Fruit fly (Drosophila melanogaster) whole organism, embryonic: Measurements from ENCODE around the gene CG8326.
A peak's percentile ranks its signal among the peaks of the same experiment; 100 is the strongest.

ENCODE experiments used
- BEAF-32 ChIP-seq: fragments of 200-800 bp; sonication (Bioruptor generic); optimal IDR thresholded peaks from 3 replicates; lab custom pipeline; 2017; ENCODE audit warnings: missing biosample characterization, missing genetic modification characterization, mild to moderate bottlenecking, moderate library complexity, missing genetic modification reagents
- Bteb2 ChIP-seq: fragments of 200-800 bp; sonication (Bioruptor generic); optimal IDR thresholded peaks from 2 replicates; lab custom pipeline; 2016; ENCODE audit warnings: missing biosample characterization, missing genetic modification characterization
- CG11695 ChIP-seq: fragments of 200-800 bp; sonication (Bioruptor generic); IDR thresholded peaks from 3 replicates; pipeline ENCODE4 v1.3.6; 2022; ENCODE audit warnings: missing biosample characterization, missing genetic modification characterization
- CG11723 ChIP-seq: fragments of 200-800 bp; sonication (Bioruptor generic); optimal IDR thresholded peaks from 2 replicates; lab custom pipeline; 2017; ENCODE audit warnings: missing biosample characterization, mild to moderate bottlenecking, missing genetic modification characterization
- CG13894 ChIP-seq: fragments of 200-800 bp; sonication (Bioruptor generic); optimal IDR thresholded peaks from 3 replicates; lab custom pipeline; 2018; ENCODE audit warnings: missing biosample characterization, mild to moderate bottlenecking, missing genetic modification characterization, moderate library complexity
- CG15011 ChIP-seq: fragments of 200-800 bp; sonication (Bioruptor generic); optimal IDR thresholded peaks from 3 replicates; lab custom pipeline; 2018; ENCODE audit warnings: missing biosample characterization, mild to moderate bottlenecking, missing genetic modification characterization
- CG17612 ChIP-seq: fragments of 200-800 bp; sonication (Bioruptor generic); IDR thresholded peaks from 2 replicates; pipeline ENCODE4 v1.3.6; 2022; ENCODE audit warnings: missing biosample characterization, missing genetic modification characterization
- CG30020 ChIP-seq: fragments of 200-800 bp; optimal IDR thresholded peaks from 2 replicates; lab custom pipeline; 2019; ENCODE audit warnings: missing biosample characterization, mild to moderate bottlenecking, missing genetic modification characterization, moderate library complexity
- CG30431 ChIP-seq: fragments of 200-800 bp; sonication (Bioruptor generic); optimal IDR thresholded peaks from 2 replicates; lab custom pipeline; 2017; ENCODE audit warnings: missing biosample characterization, missing genetic modification characterization
- CG32772 ChIP-seq: fragments of 200-800 bp; sonication (Bioruptor generic); IDR thresholded peaks from 2 replicates; pipeline ENCODE4 v1.3.6; 2022; ENCODE audit warnings: missing biosample characterization, missing genetic modification characterization
- CG3407 ChIP-seq: fragments of 200-800 bp; sonication (Bioruptor generic); optimal IDR thresholded peaks from 2 replicates; lab custom pipeline; 2018; ENCODE audit warnings: missing biosample characterization, mild to moderate bottlenecking, missing genetic modification characterization
- CG3995 ChIP-seq: fragments of 200-800 bp; sonication (Bioruptor generic); optimal IDR thresholded peaks from 3 replicates; lab custom pipeline; 2016; ENCODE audit warnings: missing biosample characterization, missing genetic modification characterization
- CG4328 ChIP-seq: fragments of 200-800 bp; sonication (Bioruptor generic); optimal IDR thresholded peaks from 3 replicates; lab custom pipeline; 2017; ENCODE audit warnings: missing biosample characterization, missing genetic modification reagents, missing genetic modification characterization
- CG4617 ChIP-seq: fragments of 200-800 bp; sonication (Bioruptor generic); optimal IDR thresholded peaks from 3 replicates; lab custom pipeline; 2016; ENCODE audit warnings: missing biosample characterization, missing genetic modification characterization, borderline replicate concordance
- CG6791 ChIP-seq: fragments of 200-800 bp; sonication (Bioruptor generic); IDR thresholded peaks from 3 replicates; pipeline ENCODE4 v1.3.6; 2022; ENCODE audit warnings: missing biosample characterization, missing genetic modification characterization; ENCODE audit not compliant: partially characterized antibody
- CkIIα-i1 ChIP-seq: fragments of 200-800 bp; sonication (Bioruptor generic); IDR thresholded peaks from 2 replicates; pipeline ENCODE4 v1.3.6; 2022; ENCODE audit warnings: missing biosample characterization, missing genetic modification characterization
- CrebB ChIP-seq: fragments of 200-800 bp; sonication (Bioruptor generic); optimal IDR thresholded peaks from 3 replicates; lab custom pipeline; 2018; ENCODE audit warnings: missing biosample characterization, mild to moderate bottlenecking, missing genetic modification characterization
- D19A ChIP-seq: fragments of 200-800 bp; optimal IDR thresholded peaks from 3 replicates; lab custom pipeline; 2019; ENCODE audit warnings: missing biosample characterization, mild to moderate bottlenecking, missing genetic modification characterization, moderate library complexity
- Dad ChIP-seq: fragments of 200-800 bp; sonication (Bioruptor generic); optimal IDR thresholded peaks from 3 replicates; lab custom pipeline; 2016; ENCODE audit warnings: missing biosample characterization, missing genetic modification characterization
- Dref ChIP-seq: fragments of 200-800 bp; sonication (Bioruptor generic); IDR thresholded peaks from 2 replicates; pipeline ENCODE4 v1.3.6; 2022; ENCODE audit warnings: missing biosample characterization, missing genetic modification characterization
- Ets97D ChIP-seq: fragments of 200-800 bp; sonication (Bioruptor generic); optimal IDR thresholded peaks from 3 replicates; lab custom pipeline; 2016; ENCODE audit warnings: missing biosample characterization, missing genetic modification characterization
- Lhr ChIP-seq: fragments of 200-800 bp; sonication (Bioruptor generic); optimal IDR thresholded peaks from 3 replicates; lab custom pipeline; 2017; ENCODE audit warnings: mild to moderate bottlenecking, missing biosample characterization, missing genetic modification reagents, missing genetic modification characterization
- Nf-YC ChIP-seq: fragments of 200-800 bp; optimal IDR thresholded peaks from 3 replicates; lab custom pipeline; 2019; ENCODE audit warnings: missing biosample characterization, mild to moderate bottlenecking, missing genetic modification characterization, moderate library complexity
- Sox102F ChIP-seq: fragments of 200-800 bp; sonication (Bioruptor generic); optimal IDR thresholded peaks from 2 replicates; lab custom pipeline; 2018; ENCODE audit warnings: missing biosample characterization, mild to moderate bottlenecking, missing genetic modification characterization, moderate library complexity
- aop ChIP-seq: fragments of 200-800 bp; sonication (Bioruptor generic); IDR thresholded peaks from 2 replicates; pipeline ENCODE4 v1.3.6; 2022; ENCODE audit warnings: missing biosample characterization, missing genetic modification characterization
- ap ChIP-seq: fragments of 200-800 bp; sonication (Bioruptor generic); IDR thresholded peaks from 2 replicates; pipeline ENCODE4 v1.3.6; 2022; ENCODE audit warnings: missing biosample characterization, missing genetic modification characterization
- ara ChIP-seq: fragments of 200-800 bp; sonication (Bioruptor generic); IDR thresholded peaks from 2 replicates; pipeline ENCODE4 v1.3.6; 2022; ENCODE audit warnings: missing biosample characterization, missing genetic modification characterization
- az2 ChIP-seq: fragments of 200-800 bp; sonication (Bioruptor generic); optimal IDR thresholded peaks from 3 replicates; lab custom pipeline; 2016; ENCODE audit warnings: missing biosample characterization, missing genetic modification characterization
- cwo ChIP-seq: fragments of 200-800 bp; sonication (Bioruptor generic); optimal IDR thresholded peaks from 3 replicates; lab custom pipeline; 2017; ENCODE audit warnings: missing biosample characterization, missing genetic modification characterization, mild to moderate bottlenecking, moderate library complexity, missing genetic modification reagents
- dmrt99B ChIP-seq: fragments of 200-800 bp; sonication (Bioruptor generic); optimal IDR thresholded peaks from 2 replicates; lab custom pipeline; 2018; ENCODE audit warnings: missing biosample characterization, mild to moderate bottlenecking, missing genetic modification characterization, moderate library complexity
- exex ChIP-seq: fragments of 200-800 bp; sonication (Bioruptor generic); optimal IDR thresholded peaks from 4 replicates; lab custom pipeline; 2018; ENCODE audit warnings: missing biosample characterization, mild to moderate bottlenecking, missing genetic modification characterization, moderate library complexity
- fd102C ChIP-seq: fragments of 200-800 bp; sonication (Bioruptor generic); optimal IDR thresholded peaks from 2 replicates; lab custom pipeline; 2018; ENCODE audit warnings: missing biosample characterization, mild to moderate bottlenecking, missing genetic modification characterization, moderate library complexity
- ftz-f1 ChIP-seq: fragments of 200-800 bp; sonication (Bioruptor generic); optimal IDR thresholded peaks from 2 replicates; lab custom pipeline; 2016; ENCODE audit warnings: missing biosample characterization, missing genetic modification characterization
- lab ChIP-seq: fragments of 200-800 bp; sonication (Bioruptor generic); optimal IDR thresholded peaks from 3 replicates; lab custom pipeline; 2017; ENCODE audit warnings: missing biosample characterization, missing genetic modification characterization, mild to moderate bottlenecking, moderate library complexity, missing genetic modification reagents
- mirr ChIP-seq: fragments of 200-800 bp; sonication (Bioruptor generic); optimal IDR thresholded peaks from 3 replicates; lab custom pipeline; 2018; ENCODE audit warnings: missing biosample characterization, mild to moderate bottlenecking, missing genetic modification characterization
- mld ChIP-seq: fragments of 200-800 bp; sonication (Bioruptor generic); IDR thresholded peaks from 3 replicates; pipeline ENCODE4 v1.3.6; 2022; ENCODE audit warnings: missing biosample characterization, missing genetic modification characterization; ENCODE audit not compliant: partially characterized antibody
- nerfin-1 ChIP-seq: fragments of 200-800 bp; sonication (Bioruptor generic); optimal IDR thresholded peaks from 3 replicates; lab custom pipeline; 2019; ENCODE audit warnings: missing biosample characterization, mild to moderate bottlenecking, missing genetic modification characterization, moderate library complexity
- onecut ChIP-seq: fragments of 200-800 bp; sonication (Bioruptor generic); IDR thresholded peaks from 2 replicates; pipeline ENCODE4 v1.3.6; 2022; ENCODE audit warnings: missing biosample characterization, missing genetic modification characterization
- pan ChIP-seq, 4 experiments: fragments of >200 bp in 3 of 4; fragments of 200-800 bp in 1 of 4; sonication (Bioruptor generic) in 1 of 4; optimal IDR thresholded peaks in 3 of 4; IDR thresholded peaks in 1 of 4; 2 replicates each; pipeline versions ENCODE4 v1.3.6 to Lab custom; 2017 to 2022; ENCODE audit warnings: missing biosample characterization in 2 of 4, missing genetic modification characterization in 2 of 4, mixed read lengths in 1 of 4
- prd ChIP-seq, 3 experiments: fragments of >200 bp in 2 of 3; fragments of 200-800 bp in 1 of 3; sonication (Bioruptor generic) in 1 of 3; optimal IDR thresholded peaks in 2 of 3; IDR thresholded peaks in 1 of 3; 2 replicates in 2 of 3; 3 replicates in 1 of 3; pipeline versions ENCODE4 v1.3.6 to Lab custom; 2017 to 2022; ENCODE audit warnings: missing biosample characterization in 1 of 3, missing genetic modification characterization in 1 of 3
- psq ChIP-seq: fragments of 200-800 bp; sonication (Bioruptor generic); optimal IDR thresholded peaks from 2 replicates; lab custom pipeline; 2017; ENCODE audit warnings: missing biosample characterization, missing genetic modification characterization
- pzg ChIP-seq: fragments of 200-800 bp; sonication (Bioruptor generic); optimal IDR thresholded peaks from 3 replicates; lab custom pipeline; 2018; ENCODE audit warnings: missing biosample characterization, mild to moderate bottlenecking, missing genetic modification characterization, moderate library complexity
- repo ChIP-seq: fragments of 200-800 bp; sonication (Bioruptor generic); optimal IDR thresholded peaks from 2 replicates; lab custom pipeline; 2016; ENCODE audit warnings: missing biosample characterization, missing genetic modification characterization
- sc ChIP-seq, 3 experiments: fragments of >200 bp in 2 of 3; fragments of 200-800 bp in 1 of 3; sonication (Bioruptor generic) in 1 of 3; optimal IDR thresholded peaks; 2 replicates in 2 of 3; 3 replicates in 1 of 3; lab custom pipeline; 2017; ENCODE audit warnings: mild to moderate bottlenecking in 1 of 3, missing biosample characterization in 1 of 3, missing genetic modification characterization in 1 of 3, missing genetic modification reagents in 1 of 3
- scrt ChIP-seq: fragments of 200-800 bp; sonication (Bioruptor generic); optimal IDR thresholded peaks from 2 replicates; lab custom pipeline; 2018; ENCODE audit warnings: missing biosample characterization, mild to moderate bottlenecking, missing genetic modification characterization, moderate library complexity
- sim ChIP-seq: fragments of 200-800 bp; sonication (Bioruptor generic); IDR thresholded peaks from 2 replicates; pipeline ENCODE4 v1.3.6; 2022; ENCODE audit warnings: missing biosample characterization, missing genetic modification characterization
- unpg ChIP-seq: fragments of 200-800 bp; sonication (Bioruptor generic); optimal IDR thresholded peaks from 3 replicates; lab custom pipeline; 2018; ENCODE audit warnings: missing biosample characterization, mild to moderate bottlenecking, missing genetic modification characterization, moderate library complexity
- zen ChIP-seq: fragments of 200-800 bp; sonication (Bioruptor generic); optimal IDR thresholded peaks from 3 replicates; lab custom pipeline; 2018; ENCODE audit warnings: missing biosample characterization, mild to moderate bottlenecking, missing genetic modification characterization, moderate library complexity

Gene CG8326

dm6 chrX:17624983-17625401 lies 4.3 kb downstream of the CG8326 start (continued):
- TF ChIP-seq sc (optimal IDR thresholded peaks at IDR 0.05; lab: Kevin White, UChicago), result no peak
- TF ChIP-seq sc (GFP tag; optimal IDR thresholded peaks at IDR 0.05; lab: Kevin White, UChicago), result peak; percentile 48
- TF ChIP-seq CG4617 (GFP tag; lab: Kevin White, UChicago), result peak; percentile 29
- TF ChIP-seq CG30020 (tag; lab: Kevin White, UChicago), result peak; percentile 60
- TF ChIP-seq CG15011, result peak; percentile 85
- no peak for TF ChIP-seq pan (optimal IDR thresholded peaks at IDR 0.05; lab: Kevin White, UChicago)
- peak in 1 of 2 experiments; percentile 79 for TF ChIP-seq pan (GFP tag; optimal IDR thresholded peaks at IDR 0.05 in 1 of 2, IDR thresholded peaks at IDR 0.05 in 1 of 2)
- peak; percentile 72 for TF ChIP-seq Ets97D (GFP tag; lab: Kevin White, UChicago)
- TF ChIP-seq zen (tag; lab: Kevin White, UChicago), result peak; percentile 62
- peak; percentile 90 for TF ChIP-seq Sox102F (GFP tag; lab: Kevin White, UChicago)
- peak; percentile 85 for TF ChIP-seq Nf-YC (tag; lab: Kevin White, UChicago)
- peak; percentile 93 for TF ChIP-seq dmrt99B (tag; lab: Kevin White, UChicago)
- TF ChIP-seq BEAF-32 (GFP tag; lab: Kevin White, UChicago), result peak; percentile 12
- peak; percentile 79 for TF ChIP-seq az2 (GFP tag; lab: Kevin White, UChicago)
- peak; percentile 78 for TF ChIP-seq mirr
- TF ChIP-seq Lhr (GFP tag; lab: Kevin White, UChicago), result peak; percentile 21
- TF ChIP-seq CG17612, result peak; percentile 52
- no peak for TF ChIP-seq fd102C (GFP tag; lab: Kevin White, UChicago)
- peak; percentile 85 for TF ChIP-seq ftz-f1 (GFP tag; lab: Kevin White, UChicago)
- TF ChIP-seq ara, result 0 out of 2 replicates have a peak, but pooled peaks have one; percentile 6
- peak; percentile 93 for TF ChIP-seq lab (GFP tag; lab: Kevin White, UChicago)
- no peak for TF ChIP-seq aop (GFP tag; lab: Robert Waterston, UW)
- TF ChIP-seq pzg, result peak; percentile 9
- TF ChIP-seq CG11695, result peak; percentile 92
- peak; percentile 57 for TF ChIP-seq exex
- no peak for TF ChIP-seq mld (GFP tag; lab: Robert Waterston, UW)
- TF ChIP-seq CG3995 (GFP tag; lab: Kevin White, UChicago), result peak; percentile 70
- TF ChIP-seq nerfin-1 (tag; lab: Kevin White, UChicago), result peak; percentile 86
- TF ChIP-seq Dref (GFP tag; lab: Robert Waterston, UW), result no peak
- TF ChIP-seq Dad (GFP tag; lab: Kevin White, UChicago), result peak; percentile 57
- TF ChIP-seq CG32772 (GFP tag; lab: Robert Waterston, UW), result peak; percentile 74
- TF ChIP-seq CG3407 (GFP tag; lab: Kevin White, UChicago), result peak; percentile 67
- TF ChIP-seq sim, result no peak
- TF ChIP-seq D19A (tag; lab: Kevin White, UChicago), result peak; percentile 82
- TF ChIP-seq prd (optimal IDR thresholded peaks at IDR 0.05; lab: Kevin White, UChicago), result no peak
- TF ChIP-seq prd (GFP tag; IDR thresholded peaks at IDR 0.05; lab: Robert Waterston, UW), result peak; percentile 77
- TF ChIP-seq cwo, result peak; percentile 83
- peak; percentile 75 for TF ChIP-seq onecut (GFP tag; lab: Robert Waterston, UW)
- peak; percentile 75 for TF ChIP-seq scrt (GFP tag; lab: Kevin White, UChicago)
- TF ChIP-seq unpg (GFP tag; lab: Kevin White, UChicago), result peak; percentile 93
- peak; percentile 54 for TF ChIP-seq CG30431
- peak; percentile 54; the same call in 1 of the 2 replicates for TF ChIP-seq ap (GFP tag; lab: Robert Waterston, UW)
- TF ChIP-seq CG6791 (GFP tag; lab: Robert Waterston, UW), result no peak
- peak; percentile 85 for TF ChIP-seq Bteb2 (GFP tag; lab: Kevin White, UChicago)
- TF ChIP-seq CrebB (tag; lab: Kevin White, UChicago), result peak; percentile 86
- TF ChIP-seq repo (GFP tag; lab: Kevin White, UChicago), result peak; percentile 70
- TF ChIP-seq CG4328, result peak; percentile 88
- TF ChIP-seq CG13894 (tag; lab: Kevin White, UChicago), result peak; percentile 78
- TF ChIP-seq psq, result peak; percentile 21
- no peak for TF ChIP-seq CkIIα-i1 (GFP tag; lab: Robert Waterston, UW)
- peak; percentile 83 for TF ChIP-seq CG11723 (GFP tag; lab: Kevin White, UChicago)
